Fruit fly (Drosophila melanogaster) whole organism, pupa: ENCODE data around the gene cyc.
A peak's percentile ranks its signal among the peaks of the same experiment; 100 is the strongest.

Experiments
- CG10348 ChIP-seq: fragments of 200-800 bp; sonication (Bioruptor generic); IDR thresholded peaks from 2 replicates; pipeline ENCODE4 v1.3.6; 2022; ENCODE audit warnings: missing biosample characterization, missing genetic modification characterization
- CG12605 ChIP-seq: fragments of 200-800 bp; sonication (Bioruptor generic); IDR thresholded peaks from 2 replicates; pipeline ENCODE4 v1.3.6; 2022; ENCODE audit warnings: missing biosample characterization, missing genetic modification characterization
- CG14655 ChIP-seq: fragments of 200-800 bp; sonication (Bioruptor generic); optimal IDR thresholded peaks from 3 replicates; lab custom pipeline; 2017; ENCODE audit warnings: mild to moderate bottlenecking, missing biosample characterization, missing genetic modification reagents, missing genetic modification characterization
- CG32121 ChIP-seq: fragments of 200-800 bp; sonication (Bioruptor generic); IDR thresholded peaks from 2 replicates; pipeline ENCODE4 v1.3.6; 2022; ENCODE audit warnings: missing biosample characterization, missing genetic modification characterization
- CG34367 ChIP-seq: fragments of 200-800 bp; sonication (Bioruptor generic); optimal IDR thresholded peaks from 2 replicates; lab custom pipeline; 2018; ENCODE audit warnings: missing biosample characterization, mild to moderate bottlenecking, missing genetic modification characterization
- CG9948 ChIP-seq: fragments of 200-800 bp; sonication (Bioruptor generic); optimal IDR thresholded peaks from 2 replicates; lab custom pipeline; 2018; ENCODE audit warnings: missing biosample characterization, mild to moderate bottlenecking, missing genetic modification characterization, moderate library complexity
- D1 ChIP-seq: fragments of 200-800 bp; sonication (Bioruptor generic); optimal IDR thresholded peaks from 2 replicates; lab custom pipeline; 2018; ENCODE audit warnings: missing biosample characterization, mild to moderate bottlenecking, missing genetic modification characterization, moderate library complexity
- Pif1B ChIP-seq: fragments of 200-800 bp; sonication (Bioruptor generic); optimal IDR thresholded peaks from 3 replicates; lab custom pipeline; 2016; ENCODE audit warnings: missing biosample characterization, missing genetic modification characterization
- fd96Ca ChIP-seq: fragments of 200-800 bp; sonication (Bioruptor generic); IDR thresholded peaks from 3 replicates; pipeline ENCODE4 v1.3.6; 2022; ENCODE audit warnings: missing biosample characterization, missing genetic modification characterization
- gl ChIP-seq: fragments of 200-800 bp; sonication (Bioruptor generic); optimal IDR thresholded peaks from 2 replicates; lab custom pipeline; 2018; ENCODE audit warnings: missing biosample characterization, mild to moderate bottlenecking, missing genetic modification characterization
- rn ChIP-seq: fragments of 200-800 bp; sonication (Bioruptor generic); IDR thresholded peaks from 2 replicates; pipeline ENCODE4 v1.3.6; 2022; ENCODE audit warnings: missing biosample characterization, missing genetic modification characterization

DNA sequence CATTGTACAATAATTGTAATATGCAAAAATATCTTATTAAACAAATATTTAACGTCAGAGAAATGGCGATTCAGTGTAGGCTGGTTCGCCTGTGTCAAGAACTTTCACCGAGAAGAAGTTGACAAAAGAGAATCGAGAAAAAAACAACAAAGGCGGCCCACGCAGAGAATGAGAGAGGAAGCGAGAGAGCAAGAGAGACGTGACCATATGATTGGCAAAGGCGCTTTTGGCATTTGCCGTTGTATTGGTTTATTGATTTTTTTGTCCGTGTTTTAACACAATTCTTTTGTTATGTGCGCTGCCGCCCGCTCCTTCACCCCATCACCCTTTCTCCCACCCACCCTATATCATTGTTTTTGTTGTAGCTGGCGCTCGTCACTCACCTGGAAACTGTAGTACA is 17.5 kb upstream of the cyc start:
- TF ChIP-seq gl (peak; percentile 73), CG12605 (GFP tag; lab: Robert Waterston, UW) (no peak), D1 (tag; lab: Kevin White, UChicago) (no peak), Pif1B (no peak), rn (GFP tag; lab: Robert Waterston, UW) (no peak), CG9948 (tag; lab: Kevin White, UChicago) (peak; percentile 0), CG10348 (GFP tag; lab: Robert Waterston, UW) (no peak), CG14655 (GFP tag; lab: Kevin White, UChicago) (no peak), CG34367 (tag; lab: Kevin White, UChicago) (no peak), fd96Ca (GFP tag; lab: Robert Waterston, UW) (no peak), CG32121 (GFP tag; lab: Robert Waterston, UW) (no peak)
